Fruit fly (Drosophila melanogaster): ENCODE data around the gene rod.

dm6 chr3R:31632316-31632715, 51.6 kb downstream of the rod start:
- TF ChIP-seq CG14441 (GFP tag; IDR thresholded peaks at IDR 0.05) (no peak), CG10654 (GFP tag; optimal IDR thresholded peaks at IDR 0.05) (no peak), Adf1 (GFP tag; IDR thresholded peaks at IDR 0.05) (no peak), CG17385 (GFP tag; optimal IDR thresholded peaks at IDR 0.05) (no peak), br (optimal IDR thresholded peaks at IDR 0.05) (no peak)

All from whole organism, embryonic.